Worm (Caenorhabditis elegans): ENCODE measurements around the gene C33D9.8.

DNA sequence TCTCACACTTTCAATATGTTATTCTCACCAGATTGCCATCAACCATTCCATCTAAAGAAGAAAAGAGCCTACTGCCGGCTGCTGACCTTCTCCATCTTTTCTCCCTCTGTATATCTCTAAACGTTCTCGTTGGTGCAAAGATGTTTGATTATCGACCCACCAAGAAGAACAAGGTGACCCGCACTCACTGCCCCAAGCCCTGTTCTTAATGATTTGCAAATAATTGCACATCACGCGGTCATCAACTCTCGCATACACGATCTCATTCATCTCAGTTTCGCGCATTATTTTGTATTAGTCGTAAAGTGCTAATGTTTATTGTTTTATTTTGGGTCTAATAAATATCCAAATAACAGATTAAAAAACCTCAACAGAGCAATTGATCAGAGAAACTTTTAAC lies 32.9 kb upstream of the C33D9.8 start:
- no peak for TF ChIP-seq lsy-2 (tag; optimal IDR thresholded peaks at IDR 0.05)
- TF ChIP-seq nhr-28 (tag; optimal IDR thresholded peaks at IDR 0.05): no peak
- TF ChIP-seq snpc-4 (tag; optimal IDR thresholded peaks at IDR 0.05): no peak
- TF ChIP-seq elt-1 (tag; optimal IDR thresholded peaks at IDR 0.05; ENCODE audit: borderline replicate concordance, insufficient read depth): no peak
- TF ChIP-seq unc-39 (tag; optimal IDR thresholded peaks at IDR 0.05): no peak
- TF ChIP-seq nhr-237 (tag; optimal IDR thresholded peaks at IDR 0.05): no peak
- TF ChIP-seq sptf-1 (tag; optimal IDR thresholded peaks at IDR 0.05): no peak
- TF ChIP-seq mls-2 (tag; optimal IDR thresholded peaks at IDR 0.05): no peak
- TF ChIP-seq ceh-43 (GFP tag; optimal IDR thresholded peaks at IDR 0.05): no peak
- TF ChIP-seq nhr-76 (tag; optimal IDR thresholded peaks at IDR 0.05): no peak
- TF ChIP-seq nhr-12 (tag; optimal IDR thresholded peaks at IDR 0.05): no peak
- TF ChIP-seq ztf-11 (tag; optimal IDR thresholded peaks at IDR 0.05): no peak
